Fruit fly (Drosophila melanogaster): Measurements from ENCODE around the gene CG13458.
A peak's percentile ranks its signal among the peaks of the same experiment; 100 is the strongest.

CG13458 gene

dm6 chr3L:15104849-15105555, 8.4 kb upstream of the CG13458 start (continued):
- TF ChIP-seq CG8765 (GFP tag; IDR thresholded peaks at IDR 0.05) (no peak), NfI (GFP tag; optimal IDR thresholded peaks at IDR 0.05) (peak; percentile 67), CG32532 (GFP tag; IDR thresholded peaks at IDR 0.05) (peak; percentile 58), CG12299 (tag; optimal IDR thresholded peaks at IDR 0.05) (no peak), Side (GFP tag; optimal IDR thresholded peaks at IDR 0.05) (peak; percentile 18), CG8281 (tag; optimal IDR thresholded peaks at IDR 0.05) (peak; percentile 17), unpg (GFP tag; optimal IDR thresholded peaks at IDR 0.05) (peak; percentile 47), Scr (GFP tag; IDR thresholded peaks at IDR 0.05; ENCODE audit: partially characterized antibody) (no peak), gcm (GFP tag; optimal IDR thresholded peaks at IDR 0.05) (peak; percentile 6), CG34422 (GFP tag; IDR thresholded peaks at IDR 0.05) (no peak; the same call in 2 of the 3 replicates), ttk (GFP tag; IDR thresholded peaks at IDR 0.05) (no peak), Sox102F (GFP tag; optimal IDR thresholded peaks at IDR 0.05) (peak; percentile 71), Dip2 (GFP tag; IDR thresholded peaks at IDR 0.05) (no peak), CG3065 (GFP tag; optimal IDR thresholded peaks at IDR 0.05) (no peak), CG17328 (GFP tag; IDR thresholded peaks at IDR 0.05) (no peak), Atf-2 (GFP tag; optimal IDR thresholded peaks at IDR 0.05) (peak; percentile 50), ara (GFP tag; IDR thresholded peaks at IDR 0.05) (peak; percentile 21; the same call in 1 of the 2 replicates), Xbp1 (GFP tag; optimal IDR thresholded peaks at IDR 0.05) (peak; percentile 56), CG8359 (GFP tag; optimal IDR thresholded peaks at IDR 0.05; ENCODE audit: borderline replicate concordance) (no peak), CG33213 (GFP tag; optimal IDR thresholded peaks at IDR 0.05) (no peak), emc (GFP tag; optimal IDR thresholded peaks at IDR 0.05) (peak; percentile 21), B-H1 (GFP tag; IDR thresholded peaks at IDR 0.05) (no peak), crp (GFP tag; optimal IDR thresholded peaks at IDR 0.05) (no peak), CG11398 (GFP tag; optimal IDR thresholded peaks at IDR 0.05) (peak; percentile 53), CG4404 (GFP tag; IDR thresholded peaks at IDR 0.05) (peak; percentile 44; the same call in 1 of the 2 replicates), CG6272 (GFP tag; IDR thresholded peaks at IDR 0.05) (no peak), nerfin-2 (GFP tag; IDR thresholded peaks at IDR 0.05; ENCODE audit: partially characterized antibody) (no peak), CG12744 (GFP tag; optimal IDR thresholded peaks at IDR 0.05) (no peak), CG9609 (GFP tag; optimal IDR thresholded peaks at IDR 0.05) (peak; percentile 51), CG1529 (GFP tag; optimal IDR thresholded peaks at IDR 0.05) (peak; percentile 47), esg (GFP tag; conservative IDR thresholded peaks at IDR 0.05) (peak; percentile 56), danr (GFP tag; IDR thresholded peaks at IDR 0.05) (peak; percentile 49; the same call in 1 of the 2 replicates), CG2129 (GFP tag; IDR thresholded peaks at IDR 0.05; ENCODE audit: partially characterized antibody) (no peak), CG10462 (GFP tag; optimal IDR thresholded peaks at IDR 0.05) (no peak), Hand (GFP tag; optimal IDR thresholded peaks at IDR 0.05) (peak; percentile 24), tup (GFP tag; optimal IDR thresholded peaks at IDR 0.05) (no peak), dysf (GFP tag; IDR thresholded peaks at IDR 0.05) (peak; percentile 75), run (tag; optimal IDR thresholded peaks at IDR 0.05) (no peak), repo (GFP tag; optimal IDR thresholded peaks at IDR 0.05) (peak; percentile 5)

- TF ChIP-seq Deaf1 (tag; optimal IDR thresholded peaks at IDR 0.05) (peak; percentile 26), CG16779 (GFP tag; IDR thresholded peaks at IDR 0.05) (no peak), sug (tag; optimal IDR thresholded peaks at IDR 0.05) (no peak), inv (GFP tag; IDR thresholded peaks at IDR 0.05; ENCODE audit: partially characterized antibody) (no peak), chinmo (GFP tag; IDR thresholded peaks at IDR 0.05; ENCODE audit: partially characterized antibody) (0 out of 4 replicates have a peak, but pooled peaks have one; percentile 61), CG6854 (GFP tag; optimal IDR thresholded peaks at IDR 0.05) (peak; percentile 59), Pdp1 (GFP tag; optimal IDR thresholded peaks at IDR 0.05) (no peak), crol (GFP tag; IDR thresholded peaks at IDR 0.05) (peak; percentile 93), CG3726 (GFP tag; IDR thresholded peaks at IDR 0.05) (0 out of 3 replicates have a peak, but pooled peaks have one; percentile 51), CG43689 (GFP tag; IDR thresholded peaks at IDR 0.05) (0 out of 2 replicates have a peak, but pooled peaks have one; percentile 15), bbx (GFP tag; IDR thresholded peaks at IDR 0.05; ENCODE audit: partially characterized antibody) (peak; percentile 11; the same call in 1 of the 2 replicates)
These were observed 7.7 kb upstream of the CG13458 start, which contains the start of gene CG45071 for dm6 chr3L:15105566-15106207. CG45071 (plus strand) TSS chr3L:15105882.

All from whole organism, embryonic.